Fruit fly (Drosophila melanogaster): ENCODE data around the gene NimC3.

Gene NimC3

DNA sequence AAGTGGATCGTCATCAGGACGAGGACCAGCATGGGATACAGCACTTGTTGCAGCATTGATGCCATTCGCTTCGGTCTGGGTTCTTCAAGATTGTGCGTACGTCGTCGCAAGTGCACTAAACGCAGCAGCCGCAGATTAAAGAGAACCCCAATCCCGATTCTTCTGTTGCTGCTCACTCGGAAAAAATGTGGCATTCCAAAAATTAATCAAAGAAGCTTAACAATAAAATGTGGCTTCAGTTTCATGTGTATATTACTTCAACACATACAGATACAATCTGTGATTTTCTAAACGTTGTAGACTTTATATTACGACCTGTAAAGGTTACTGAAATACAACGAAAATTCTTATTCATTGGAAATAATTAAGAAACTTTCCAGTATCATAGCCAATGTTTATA is at the start of gene NimC3:
NimC3 (minus strand) TSS at position 101 of the 400 bp plus-strand sequence.
- TF ChIP-seq Sin3A (optimal IDR thresholded peaks at IDR 0.05) (no peak), ttk (optimal IDR thresholded peaks at IDR 0.05) (no peak), h (optimal IDR thresholded peaks at IDR 0.05) (no peak), insv (optimal IDR thresholded peaks at IDR 0.05) (no peak), Myc (optimal IDR thresholded peaks at IDR 0.05) (no peak), psq (optimal IDR thresholded peaks at IDR 0.05) (no peak)

DNA sequence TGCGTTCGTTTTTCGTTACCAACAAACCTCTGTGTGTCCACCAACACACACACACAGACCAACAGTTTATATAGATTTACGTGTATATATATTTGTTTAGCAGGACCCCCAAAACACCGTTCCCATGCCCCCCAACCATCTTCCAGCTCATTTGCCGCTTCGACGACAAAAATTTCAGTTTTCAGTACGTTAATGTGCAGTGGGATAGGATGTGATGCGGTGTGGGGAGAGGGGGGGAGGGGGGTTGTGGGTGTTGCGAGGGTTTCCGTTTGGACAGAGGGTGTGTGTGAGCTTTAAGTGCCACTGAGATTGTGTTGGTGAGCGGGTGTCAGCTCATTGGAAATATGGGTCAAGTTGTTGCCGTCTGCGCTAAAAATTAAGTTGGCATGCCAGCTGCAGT is 34.9 kb upstream of the NimC3 start:
- TF ChIP-seq h (optimal IDR thresholded peaks at IDR 0.05) = no peak
- TF ChIP-seq ttk (optimal IDR thresholded peaks at IDR 0.05) = no peak
- TF ChIP-seq insv (optimal IDR thresholded peaks at IDR 0.05) = no peak
- no peak for TF ChIP-seq psq (optimal IDR thresholded peaks at IDR 0.05)
- no peak for TF ChIP-seq Sin3A (optimal IDR thresholded peaks at IDR 0.05)
- no peak for TF ChIP-seq Myc (optimal IDR thresholded peaks at IDR 0.05)

DNA sequence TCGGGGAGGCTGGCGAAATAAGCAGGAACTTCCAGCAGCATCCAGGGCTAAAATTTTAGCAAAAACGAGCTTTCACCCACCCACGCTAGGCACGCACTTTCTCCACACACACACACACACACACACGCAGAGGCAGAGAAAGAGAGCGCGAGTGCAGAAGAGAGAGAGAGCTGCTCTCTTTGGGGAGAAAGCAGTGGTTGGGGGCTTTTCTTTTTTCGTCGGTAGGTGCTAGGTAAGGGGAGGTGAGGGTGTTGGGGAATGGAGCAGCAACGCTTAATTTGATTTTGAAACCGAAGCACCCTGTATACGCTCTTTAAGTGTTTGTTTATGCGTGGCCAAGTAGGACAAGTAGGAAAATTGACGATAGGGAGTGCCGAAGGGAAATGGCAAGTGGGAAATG is 34.3 kb upstream of the NimC3 start:
- TF ChIP-seq Myc (optimal IDR thresholded peaks at IDR 0.05) (no peak), psq (optimal IDR thresholded peaks at IDR 0.05) (no peak), insv (optimal IDR thresholded peaks at IDR 0.05) (no peak), Sin3A (optimal IDR thresholded peaks at IDR 0.05) (no peak), ttk (optimal IDR thresholded peaks at IDR 0.05) (no peak)

DNA sequence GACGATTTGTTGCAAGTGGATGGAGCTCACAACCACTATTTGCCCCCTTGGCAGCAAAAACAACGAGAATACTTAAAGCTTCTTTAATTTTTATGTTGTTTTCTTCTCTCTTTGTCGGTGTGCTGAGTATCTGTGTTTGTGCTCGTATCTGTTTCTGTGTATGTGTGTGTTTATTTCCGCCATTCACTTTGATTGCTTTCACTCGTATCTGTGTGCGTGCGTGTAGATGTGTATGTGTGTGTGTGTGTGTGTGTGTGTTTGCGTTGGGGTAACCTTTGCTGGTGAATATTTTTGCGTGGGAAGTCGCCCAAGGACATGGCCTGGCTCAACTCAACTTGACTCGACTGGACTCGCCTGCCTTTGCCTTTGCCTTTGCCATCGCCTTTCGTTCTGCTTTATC is 29.9 kb upstream of the NimC3 start:
- no peak for TF ChIP-seq psq (optimal IDR thresholded peaks at IDR 0.05)
- TF ChIP-seq insv (optimal IDR thresholded peaks at IDR 0.05) = no peak
- no peak for TF ChIP-seq h (optimal IDR thresholded peaks at IDR 0.05)
- no peak for TF ChIP-seq ttk (optimal IDR thresholded peaks at IDR 0.05)
- no peak for TF ChIP-seq Myc (optimal IDR thresholded peaks at IDR 0.05)
- TF ChIP-seq Sin3A (optimal IDR thresholded peaks at IDR 0.05) = no peak

DNA sequence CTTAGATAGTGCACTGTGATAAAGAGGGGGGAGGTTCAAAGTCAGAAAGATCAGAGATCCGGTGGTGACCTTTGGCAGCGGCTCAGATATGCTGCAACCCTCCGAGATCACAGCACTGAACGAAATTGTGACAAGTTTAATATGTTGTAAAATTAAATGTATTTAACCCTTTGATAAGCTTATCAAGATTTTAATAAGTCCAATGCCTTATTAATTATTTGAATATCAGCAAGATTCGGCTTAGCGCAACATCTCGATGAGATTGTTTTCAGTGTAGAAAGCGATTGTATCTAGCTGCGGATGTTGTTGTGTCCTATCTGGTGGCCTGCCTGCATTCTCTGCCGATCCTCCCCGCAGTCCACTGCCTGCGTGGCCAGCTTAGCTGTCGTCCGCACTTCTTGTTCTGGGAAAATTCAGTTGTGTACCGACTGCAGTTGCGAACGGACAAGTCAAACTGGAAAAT is 27.2 kb upstream of the NimC3 start, which contains the start of gene NimC4:
NimC4 (plus strand) TSS at position 413 of the 463 bp plus-strand sequence.
- TF ChIP-seq ttk (optimal IDR thresholded peaks at IDR 0.05) (no peak), psq (optimal IDR thresholded peaks at IDR 0.05) (no peak), Myc (optimal IDR thresholded peaks at IDR 0.05) (no peak), h (optimal IDR thresholded peaks at IDR 0.05) (no peak), insv (optimal IDR thresholded peaks at IDR 0.05) (no peak), Sin3A (optimal IDR thresholded peaks at IDR 0.05) (no peak)

DNA sequence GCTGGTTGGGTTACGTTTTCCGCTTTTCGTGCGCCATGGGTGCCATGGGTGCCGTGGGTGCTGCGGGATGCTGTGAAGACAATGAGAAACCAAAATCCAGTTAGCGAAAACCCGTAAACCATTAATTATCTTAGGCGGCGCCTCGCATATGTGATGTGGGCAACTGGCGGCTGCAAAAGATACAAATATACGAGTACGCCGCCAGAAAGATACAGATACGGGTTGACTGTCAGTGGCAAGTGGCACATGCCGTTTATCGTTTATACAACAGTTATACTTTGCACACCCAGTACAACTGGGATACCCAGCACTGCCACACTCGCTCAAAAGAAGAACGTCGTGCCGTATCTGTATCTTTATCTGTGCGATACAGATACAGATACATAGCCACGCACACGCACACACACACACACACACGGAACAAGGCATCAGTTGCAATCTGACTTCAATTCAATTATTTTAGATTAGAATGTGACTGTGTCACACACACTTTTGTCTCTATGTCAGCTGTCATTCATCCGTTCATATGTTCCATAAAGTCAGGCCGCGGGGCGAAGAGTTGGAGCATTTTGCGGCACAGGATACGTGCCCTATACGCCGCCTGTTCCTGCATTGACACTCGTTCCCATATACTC is 25.7 kb upstream of the NimC3 start:
- TF ChIP-seq h (optimal IDR thresholded peaks at IDR 0.05) (no peak), insv (optimal IDR thresholded peaks at IDR 0.05) (no peak), Myc (optimal IDR thresholded peaks at IDR 0.05) (no peak), psq (optimal IDR thresholded peaks at IDR 0.05) (no peak), Sin3A (optimal IDR thresholded peaks at IDR 0.05) (no peak)

DNA sequence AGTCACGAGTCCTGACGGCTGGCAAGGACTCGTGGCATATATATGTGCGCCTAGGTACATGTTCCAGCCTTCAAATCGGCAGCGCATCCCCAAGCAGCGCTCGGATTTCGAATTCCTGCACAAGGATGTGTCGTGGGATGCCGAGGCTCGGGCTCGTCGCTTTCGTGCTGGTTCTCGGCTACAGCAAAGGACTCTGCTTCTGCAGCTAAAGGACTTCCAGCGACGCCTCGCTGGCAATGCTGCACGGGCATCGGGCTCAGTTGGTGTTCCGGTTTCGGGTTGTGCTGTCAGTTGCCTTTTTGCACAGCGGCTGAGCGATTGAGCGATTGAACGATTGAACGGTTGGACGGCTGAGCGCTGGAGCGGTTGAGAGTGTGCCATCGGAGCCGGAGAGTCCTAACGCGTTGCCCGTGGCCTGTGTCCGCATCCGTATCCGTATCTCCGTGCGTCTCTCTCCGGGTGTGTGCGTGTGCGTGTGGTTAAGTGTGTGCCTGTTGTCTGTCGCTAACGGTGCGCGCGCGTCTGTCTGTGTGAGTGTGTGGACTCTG is 20.0 kb upstream of the NimC3 start, which contains the start of gene nAChRalpha5:
nAChRalpha5 (plus strand) TSS at position 235 of the 548 bp plus-strand sequence.
- TF ChIP-seq h (optimal IDR thresholded peaks at IDR 0.05) = no peak
- no peak for TF ChIP-seq Myc (optimal IDR thresholded peaks at IDR 0.05)
- TF ChIP-seq ttk (optimal IDR thresholded peaks at IDR 0.05) = no peak
- TF ChIP-seq psq (optimal IDR thresholded peaks at IDR 0.05) = no peak
- TF ChIP-seq insv (optimal IDR thresholded peaks at IDR 0.05) = no peak
- TF ChIP-seq Sin3A (optimal IDR thresholded peaks at IDR 0.05) = no peak

DNA sequence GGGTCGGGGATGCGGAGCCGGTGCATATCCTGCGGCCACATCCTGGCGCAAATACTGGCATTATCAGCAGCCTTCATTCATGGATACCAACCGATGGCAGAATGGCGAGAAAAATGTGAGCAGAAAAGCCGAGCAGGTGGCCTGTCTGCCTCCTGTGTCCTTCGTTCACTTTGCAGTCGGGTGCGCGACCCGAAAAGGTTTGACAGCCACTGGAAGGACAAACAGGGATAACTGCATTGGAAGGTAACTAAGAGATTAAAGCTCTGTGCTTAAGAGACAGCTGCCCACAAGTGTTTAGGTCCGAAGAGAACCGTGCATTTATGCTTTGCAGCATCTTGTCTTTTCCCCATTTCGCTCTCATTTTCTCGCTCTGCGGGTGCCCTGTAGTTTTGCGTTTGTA is 18.7 kb upstream of the NimC3 start:
- TF ChIP-seq insv (optimal IDR thresholded peaks at IDR 0.05) (no peak), h (optimal IDR thresholded peaks at IDR 0.05) (no peak), Sin3A (optimal IDR thresholded peaks at IDR 0.05) (no peak)

DNA sequence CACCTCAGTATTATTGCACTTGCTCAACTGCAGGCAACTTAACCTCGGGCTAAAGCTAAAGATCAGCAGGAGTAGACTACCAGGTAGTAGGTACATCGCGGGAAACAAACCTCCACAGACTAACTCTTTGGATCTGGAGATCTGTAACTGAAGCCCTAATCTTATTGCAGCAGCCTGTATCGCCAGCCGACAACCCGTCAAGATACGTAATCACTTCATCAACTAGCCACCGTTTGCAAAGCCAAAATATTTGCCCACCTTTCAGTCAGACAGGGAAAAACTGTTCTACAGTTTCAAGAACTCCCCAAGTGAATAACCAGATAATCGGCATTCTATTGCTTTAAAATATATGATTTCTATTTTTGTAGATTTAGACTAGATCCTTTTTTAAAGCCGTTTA is 11.4 kb upstream of the NimC3 start, which contains the start of gene CG18095:
CG18095 (minus strand) TSS at position 101 of the 400 bp plus-strand sequence.
- TF ChIP-seq insv (optimal IDR thresholded peaks at IDR 0.05) = no peak
- TF ChIP-seq h (optimal IDR thresholded peaks at IDR 0.05) = no peak
- no peak for TF ChIP-seq ttk (optimal IDR thresholded peaks at IDR 0.05)

DNA sequence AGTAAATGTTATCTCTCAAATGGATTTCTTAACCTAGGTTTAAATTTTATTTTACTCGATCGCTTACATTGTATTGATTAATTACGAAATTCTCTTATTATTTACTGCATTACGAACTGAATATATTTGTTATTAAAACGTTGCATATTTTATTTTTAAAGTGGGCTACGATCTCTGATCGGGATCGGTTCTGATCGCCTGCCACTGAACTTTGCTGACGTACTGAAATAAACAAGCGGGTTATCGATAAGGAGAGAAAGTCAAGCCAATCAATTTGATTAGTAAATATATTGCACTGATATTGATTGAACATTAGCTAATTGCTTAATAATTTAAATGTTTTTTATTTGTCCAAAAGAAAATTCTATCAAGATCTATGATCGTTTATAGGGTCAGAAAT is 9.2 kb upstream of the NimC3 start:
- TF ChIP-seq psq (optimal IDR thresholded peaks at IDR 0.05) = no peak
- no peak for TF ChIP-seq Myc (optimal IDR thresholded peaks at IDR 0.05)
- no peak for TF ChIP-seq ttk (optimal IDR thresholded peaks at IDR 0.05)
- TF ChIP-seq h (optimal IDR thresholded peaks at IDR 0.05) = no peak
- no peak for TF ChIP-seq insv (optimal IDR thresholded peaks at IDR 0.05)
- no peak for TF ChIP-seq Sin3A (optimal IDR thresholded peaks at IDR 0.05)

DNA sequence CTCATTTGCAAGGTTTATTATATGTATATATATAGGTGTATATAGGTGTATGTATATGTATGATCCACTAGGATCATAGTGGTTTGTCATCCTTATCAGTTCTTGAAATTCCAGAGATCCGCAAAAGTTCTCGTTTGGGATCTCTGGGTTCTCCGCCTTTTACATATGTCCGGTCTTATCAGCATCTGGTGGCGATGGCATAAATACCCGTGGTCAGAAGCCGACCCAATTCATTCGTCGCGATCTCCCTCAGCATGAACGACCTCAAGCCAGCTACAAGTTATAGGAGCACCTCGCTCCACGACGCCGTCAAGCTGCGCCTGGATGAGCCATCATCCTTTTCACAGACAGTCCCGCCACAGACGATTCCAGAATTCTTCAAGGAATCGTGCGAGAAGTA is 6.8 kb upstream of the NimC3 start, which contains the start of gene hll:
hll (plus strand) TSS at position 224 of the 400 bp plus-strand sequence.
- TF ChIP-seq h (optimal IDR thresholded peaks at IDR 0.05) = no peak
- TF ChIP-seq insv (optimal IDR thresholded peaks at IDR 0.05) = no peak
- TF ChIP-seq psq (optimal IDR thresholded peaks at IDR 0.05) = no peak
- TF ChIP-seq Sin3A (optimal IDR thresholded peaks at IDR 0.05) = no peak
- TF ChIP-seq Myc (optimal IDR thresholded peaks at IDR 0.05) = no peak

DNA sequence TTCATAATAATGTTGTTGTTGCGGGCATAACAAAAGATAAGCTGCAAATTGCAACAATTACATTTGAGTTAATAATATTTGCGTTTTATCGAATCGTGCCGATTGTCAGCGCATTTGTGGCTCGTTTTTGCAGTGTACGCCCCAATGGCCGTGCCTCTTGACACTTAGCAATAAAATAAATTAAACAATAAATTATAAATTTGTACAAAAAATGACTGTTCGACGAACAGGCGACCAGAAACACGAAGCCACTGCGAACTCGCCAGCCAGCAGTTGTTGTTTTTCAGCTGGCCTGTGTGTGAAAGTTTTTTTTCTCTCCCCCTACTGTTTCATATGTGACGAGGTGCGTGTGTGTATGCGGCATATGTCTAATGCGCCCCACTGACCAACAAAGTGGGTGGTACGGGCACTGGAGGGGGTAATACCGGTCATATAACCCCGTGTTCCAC is 5.5 kb upstream of the NimC3 start:
- no peak for TF ChIP-seq Myc (optimal IDR thresholded peaks at IDR 0.05)
- no peak for TF ChIP-seq ttk (optimal IDR thresholded peaks at IDR 0.05)
- no peak for TF ChIP-seq psq (optimal IDR thresholded peaks at IDR 0.05)
- TF ChIP-seq h (optimal IDR thresholded peaks at IDR 0.05) = no peak
- TF ChIP-seq Sin3A (optimal IDR thresholded peaks at IDR 0.05) = no peak
- TF ChIP-seq insv (optimal IDR thresholded peaks at IDR 0.05) = no peak

DNA sequence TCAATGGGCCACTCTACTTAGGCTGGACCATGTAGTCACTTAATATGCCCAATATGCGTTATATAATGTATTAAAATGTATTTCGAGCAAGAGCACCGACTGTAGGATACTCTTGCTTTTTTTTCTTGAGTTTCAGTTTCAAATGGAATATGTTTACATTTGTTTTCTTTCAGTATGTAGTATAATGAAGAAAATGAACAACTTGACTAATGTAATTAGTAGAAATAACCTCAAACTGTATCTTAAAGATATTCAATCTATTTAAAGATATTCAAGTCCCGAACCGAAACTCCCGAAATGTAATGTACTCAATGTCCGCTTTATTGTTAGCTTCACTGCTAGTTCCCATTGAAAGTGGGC is 4.7 kb upstream of the NimC3 start:
- TF ChIP-seq Sin3A (optimal IDR thresholded peaks at IDR 0.05) = no peak
- TF ChIP-seq ttk (optimal IDR thresholded peaks at IDR 0.05) = no peak
- TF ChIP-seq h (optimal IDR thresholded peaks at IDR 0.05) = no peak
- no peak for TF ChIP-seq Myc (optimal IDR thresholded peaks at IDR 0.05)
- no peak for TF ChIP-seq psq (optimal IDR thresholded peaks at IDR 0.05)
